Fruit fly (Drosophila melanogaster) whole organism: ENCODE results near the gene sals.

Experiments used
- CG8478 ChIP-seq: fragments of >200 bp; optimal IDR thresholded peaks from 2 replicates; lab custom pipeline; 2018; ENCODE audit warnings: inconsistent platforms
- EcR ChIP-seq, 2 experiments: fragments of >200 bp; optimal IDR thresholded peaks; 2 replicates each; lab custom pipeline; 2017; ENCODE audit warnings: missing biosample characterization in 2 of 2, missing genetic modification characterization in 2 of 2, missing genetic modification reagents in 2 of 2
- pan ChIP-seq: fragments of >200 bp; optimal IDR thresholded peaks from 2 replicates; lab custom pipeline; 2017
- psq ChIP-seq: fragments of >200 bp; optimal IDR thresholded peaks from 2 replicates; lab custom pipeline; 2017
- usp ChIP-seq: fragments of >200 bp; optimal IDR thresholded peaks from 2 replicates; lab custom pipeline; 2017; ENCODE audit warnings: missing biosample characterization, missing genetic modification characterization, mixed read lengths

DNA sequence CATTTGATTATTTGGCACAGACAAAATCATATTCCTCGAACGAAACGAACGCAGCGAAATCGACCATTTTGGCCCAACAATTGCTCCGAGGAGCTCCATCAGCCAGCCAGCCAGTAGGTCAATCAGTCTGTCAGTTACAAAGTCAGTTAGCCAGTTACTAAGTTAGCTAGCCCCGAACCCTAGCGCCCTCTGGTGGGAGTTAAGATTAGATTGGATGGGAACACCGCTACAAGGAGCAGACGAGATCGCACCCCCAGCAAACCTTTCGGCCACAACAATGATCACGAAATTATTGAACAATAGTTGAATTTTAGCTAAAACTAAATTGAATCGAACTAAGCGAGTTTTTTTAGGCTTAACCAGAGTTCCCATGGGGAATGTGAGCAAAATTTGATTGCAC lies 57.7 kb downstream of the sals start:
- TF ChIP-seq psq (lab: Kevin White, UChicago) = no peak
- TF ChIP-seq CG8478 = no peak
- TF ChIP-seq EcR (GFP tag; optimal IDR thresholded peaks at IDR 0.05; lab: Kevin White, UChicago) = no peak
- no peak for TF ChIP-seq usp
- TF ChIP-seq pan = no peak
